Worm (Caenorhabditis elegans) whole organism, L1 larva: ENCODE results near the gene Y60A3A.21.

Experiments used
- F16B12.6 ChIP-seq: fragments of 150-350 bp; optimal IDR thresholded peaks from 2 replicates; lab custom pipeline; 2014; ENCODE audit warnings: missing biosample characterization, missing genetic modification characterization
- aly-2 ChIP-seq: fragments of 150-350 bp; optimal IDR thresholded peaks from 2 replicates; lab custom pipeline; 2014; ENCODE audit warnings: missing biosample characterization, missing genetic modification characterization
- blmp-1 ChIP-seq: fragments of 150-350 bp; optimal IDR thresholded peaks from 2 replicates; lab custom pipeline; 2014; ENCODE audit warnings: missing biosample characterization, missing genetic modification characterization
- ceh-63 ChIP-seq: fragments of 200-800 bp; sonication (Bioruptor generic); optimal IDR thresholded peaks from 2 replicates; lab custom pipeline; 2018; ENCODE audit warnings: mild to moderate bottlenecking, missing genetic modification characterization, missing compliant biosample characterization
- ceh-90 ChIP-seq: sonication (generic microtip); optimal IDR thresholded peaks from 2 replicates; lab custom pipeline; 2016; ENCODE audit warnings: missing genetic modification characterization, missing compliant biosample characterization
- efl-1 ChIP-seq, 4 experiments: fragments of 150-350 bp; optimal IDR thresholded peaks in 3 of 4; peaks in 1 of 4; 1 replicate in 1 of 4; 2 replicates in 3 of 4; lab custom pipeline; 2014; ENCODE audit warnings: missing biosample characterization in 2 of 4, missing genetic modification characterization in 2 of 4, missing genetic modification reagents in 2 of 4
- efl-3 ChIP-seq: fragments of 200-800 bp; sonication (Bioruptor generic); optimal IDR thresholded peaks from 2 replicates; lab custom pipeline; 2018; ENCODE audit warnings: mild to moderate bottlenecking, missing genetic modification characterization, missing compliant biosample characterization
- elt-2 ChIP-seq: sonication (generic microtip); optimal IDR thresholded peaks from 2 replicates; lab custom pipeline; 2016; ENCODE audit warnings: missing genetic modification characterization, mild to moderate bottlenecking, inconsistent platforms, missing compliant biosample characterization, missing genetic modification reagents
- elt-3 ChIP-seq, 6 experiments: fragments of 150-350 bp in 1 of 6; sonication (generic microtip); optimal IDR thresholded peaks; 2 replicates each; lab custom pipeline; 2017 to 2018; ENCODE audit warnings: missing biosample characterization in 6 of 6, missing genetic modification characterization in 6 of 6, inconsistent platforms in 1 of 6
- fkh-10 ChIP-seq: sonication (generic microtip); optimal IDR thresholded peaks from 2 replicates; lab custom pipeline; 2017; ENCODE audit warnings: missing biosample characterization, missing genetic modification reagents, missing genetic modification characterization
- grh-1 ChIP-seq: fragments of 200-800 bp; sonication (Bioruptor generic); IDR thresholded peaks from 2 replicates; pipeline ENCODE4 v1.3.6; 2022; ENCODE audit warnings: missing genetic modification reagents, missing genetic modification characterization, missing compliant biosample characterization
- hlh-17 ChIP-seq: fragments of 200-800 bp; sonication (Bioruptor generic); optimal IDR thresholded peaks from 2 replicates; lab custom pipeline; 2018; ENCODE audit warnings: missing genetic modification characterization, mild to moderate bottlenecking, missing compliant biosample characterization, moderate library complexity, borderline replicate concordance
- hlh-4 ChIP-seq: sonication (generic microtip); optimal IDR thresholded peaks from 2 replicates; lab custom pipeline; 2016; ENCODE audit warnings: mild to moderate bottlenecking, missing genetic modification characterization, missing compliant biosample characterization
- isw-1 ChIP-seq: fragments of 200-800 bp; sonication (Bioruptor generic); IDR thresholded peaks from 2 replicates; pipeline ENCODE4 v1.3.6; 2022; ENCODE audit warnings: missing genetic modification characterization, missing compliant biosample characterization
- lsy-2 ChIP-seq, 2 experiments: fragments of 150-350 bp; optimal IDR thresholded peaks; 2 replicates each; lab custom pipeline; 2014; ENCODE audit warnings: missing biosample characterization in 2 of 2, missing genetic modification characterization in 2 of 2
- mab-9 ChIP-seq: fragments of 200-800 bp; sonication (Bioruptor generic); IDR thresholded peaks from 2 replicates; pipeline ENCODE4 v1.3.6; 2022; ENCODE audit warnings: missing genetic modification reagents, missing genetic modification characterization, missing compliant biosample characterization
- mef-2 ChIP-seq: fragments of 150-350 bp; optimal IDR thresholded peaks from 2 replicates; lab custom pipeline; 2014; ENCODE audit warnings: missing biosample characterization, missing genetic modification characterization
- nhr-237 ChIP-seq: fragments of 150-350 bp; optimal IDR thresholded peaks from 2 replicates; lab custom pipeline; 2014; ENCODE audit warnings: missing biosample characterization, missing genetic modification characterization
- nhr-76 ChIP-seq: sonication (generic microtip); optimal IDR thresholded peaks from 2 replicates; lab custom pipeline; 2017; ENCODE audit warnings: missing biosample characterization, missing genetic modification characterization
- nhr-84 ChIP-seq: sonication (generic microtip); optimal IDR thresholded peaks from 2 replicates; lab custom pipeline; 2017; ENCODE audit warnings: missing biosample characterization, missing genetic modification characterization
- nhr-85 ChIP-seq: sonication (generic microtip); peaks from one replicate; lab custom pipeline; 2016; ENCODE audit warnings: missing genetic modification characterization, inconsistent platforms, missing compliant biosample characterization
- pag-3 ChIP-seq: sonication (generic microtip); optimal IDR thresholded peaks from 2 replicates; lab custom pipeline; 2017; ENCODE audit warnings: missing genetic modification characterization, mild to moderate bottlenecking, missing compliant biosample characterization, antibody characterized with exemption, borderline replicate concordance; ENCODE audit not compliant: insufficient read depth
- rnt-1 ChIP-seq: sonication (generic microtip); optimal IDR thresholded peaks from 2 replicates; lab custom pipeline; 2016; ENCODE audit warnings: mild to moderate bottlenecking, missing genetic modification characterization, moderate library complexity, missing compliant biosample characterization
- skn-1 ChIP-seq: fragments of 150-350 bp; optimal IDR thresholded peaks from 2 replicates; lab custom pipeline; 2014; ENCODE audit warnings: missing biosample characterization, missing genetic modification characterization
- snpc-4 ChIP-seq: fragments of 150-350 bp; optimal IDR thresholded peaks from 2 replicates; lab custom pipeline; 2014; ENCODE audit warnings: missing biosample characterization, missing genetic modification characterization
- snu-23 ChIP-seq: sonication (generic microtip); optimal IDR thresholded peaks from 2 replicates; lab custom pipeline; 2016; ENCODE audit warnings: missing genetic modification characterization, missing compliant biosample characterization
- swsn-7 ChIP-seq: sonication (generic microtip); optimal IDR thresholded peaks from 2 replicates; lab custom pipeline; 2016; ENCODE audit warnings: missing genetic modification characterization, missing compliant biosample characterization
- tlp-1 ChIP-seq: fragments of 150-350 bp; optimal IDR thresholded peaks from 2 replicates; lab custom pipeline; 2014; ENCODE audit warnings: missing biosample characterization, missing genetic modification characterization
- unc-98 ChIP-seq: fragments of 200-800 bp; sonication (Bioruptor generic); IDR thresholded peaks from 2 replicates; pipeline ENCODE4 v1.3.6; 2022; ENCODE audit warnings: missing genetic modification characterization, missing compliant biosample characterization
- vab-15 ChIP-seq: sonication (generic microtip); optimal IDR thresholded peaks from 2 replicates; lab custom pipeline; 2017; ENCODE audit warnings: missing genotype, mild to moderate bottlenecking, missing genetic modification characterization, missing compliant biosample characterization
- xbp-1 ChIP-seq: sonication (generic microtip); optimal IDR thresholded peaks from 2 replicates; lab custom pipeline; 2016; ENCODE audit warnings: missing genetic modification characterization, missing compliant biosample characterization
- zag-1 ChIP-seq: fragments of 150-350 bp; optimal IDR thresholded peaks from 2 replicates; lab custom pipeline; 2014; ENCODE audit warnings: missing biosample characterization, missing genetic modification characterization
- zip-4 ChIP-seq: fragments of 200-800 bp; sonication (Bioruptor generic); optimal IDR thresholded peaks from 2 replicates; lab custom pipeline; 2018; ENCODE audit warnings: mild to moderate bottlenecking, missing genetic modification characterization, moderate library complexity, missing compliant biosample characterization
- ztf-11 ChIP-seq, 2 experiments: sonication (generic microtip); optimal IDR thresholded peaks; 2 replicates each; lab custom pipeline; 2016 to 2017; ENCODE audit warnings: missing genetic modification characterization in 2 of 2, missing biosample characterization in 1 of 2, missing compliant biosample characterization in 1 of 2

The Y60A3A.21 gene

ce11 chrV:19981832-19982462 lies 29.8 kb upstream of the Y60A3A.21 start, which contains the start of gene Y60A3A.24:
Y60A3A.24 (minus strand) TSS chrV:19981882.
- TF ChIP-seq efl-1 (optimal IDR thresholded peaks at IDR 0.05; lab: Kevin White, UChicago) (no peak), efl-1 (GFP tag; optimal IDR thresholded peaks at IDR 0.05 in 1 of 2; lab: Kevin White, UChicago) (peak in 1 of 2 experiments; percentile 47), xbp-1 (no peak), skn-1 (tag; lab: Kevin White, UChicago) (no peak), vab-15 (tag; lab: Kevin White, UChicago) (no peak), fkh-10 (GFP tag; lab: Kevin White, UChicago) (no peak), elt-2 (peak; percentile 60), blmp-1 (tag; lab: Kevin White, UChicago) (no peak), nhr-85 (tag; lab: Kevin White, UChicago) (no peak), nhr-84 (tag; lab: Kevin White, UChicago) (no peak), tlp-1 (tag; lab: Kevin White, UChicago) (no peak), isw-1 (GFP tag; lab: Robert Waterston, UW) (no peak), pag-3 (no peak), rnt-1 (tag; lab: Kevin White, UChicago) (no peak), zag-1 (tag; lab: Kevin White, UChicago) (no peak)

ce11 chrV:19986213-19986612 lies 25.5 kb upstream of the Y60A3A.21 start, which contains the start of gene clec-260:
clec-260 (minus strand) TSS chrV:19986313.
- TF ChIP-seq hlh-4 (tag; lab: Kevin White, UChicago) (no peak), snu-23 (GFP tag; lab: Kevin White, UChicago) (no peak), unc-98 (GFP tag; lab: Robert Waterston, UW) (no peak), aly-2 (tag; lab: Kevin White, UChicago) (no peak), hlh-17 (GFP tag; lab: Kevin White, UChicago) (no peak), snpc-4 (tag; lab: Kevin White, UChicago) (no peak), lsy-2 (tag; optimal IDR thresholded peaks at IDR 0.05; lab: Kevin White, UChicago) (no peak), ceh-63 (no peak), mef-2 (tag; lab: Kevin White, UChicago) (no peak)
- TF ChIP-seq, all 84 proteins: peak for 0

ce11 chrV:19986788-19987187 lies 25.0 kb upstream of the Y60A3A.21 start:
- TF ChIP-seq nhr-76 (tag; lab: Kevin White, UChicago) (no peak), efl-1 (optimal IDR thresholded peaks at IDR 0.05; lab: Kevin White, UChicago) (no peak), efl-1 (GFP tag; optimal IDR thresholded peaks at IDR 0.05 in 1 of 2; lab: Kevin White, UChicago) (peak in 1 of 2 experiments; percentile 24)

- TF ChIP-seq zag-1 (tag; lab: Kevin White, UChicago) = no peak
- no peak for TF ChIP-seq elt-3 (tag; optimal IDR thresholded peaks at IDR 0.05; lab: Kevin White, UChicago)
- TF ChIP-seq vab-15 (tag; lab: Kevin White, UChicago) = no peak
- TF ChIP-seq grh-1 (GFP tag; lab: Robert Waterston, UW) = no peak
- no peak for TF ChIP-seq aly-2 (tag; lab: Kevin White, UChicago)
- TF ChIP-seq nhr-237 (tag; lab: Kevin White, UChicago) = no peak
- TF ChIP-seq swsn-7 (tag; lab: Kevin White, UChicago) = no peak
- no peak for TF ChIP-seq mab-9 (GFP tag; lab: Robert Waterston, UW)
- TF ChIP-seq F16B12.6 = no peak
- no peak for TF ChIP-seq ztf-11 (tag; optimal IDR thresholded peaks at IDR 0.05; lab: Kevin White, UChicago)
- no peak for TF ChIP-seq zip-4 (GFP tag; lab: Kevin White, UChicago)
Observed at ce11 chrV:19987684-19988083, 24.1 kb upstream of the Y60A3A.21 start, which contains the start of gene sri-67. sri-67 (plus strand) TSS chrV:19987984.

ce11 chrV:19994093-19994492 lies 17.7 kb upstream of the Y60A3A.21 start, which contains the start of gene Y60A3A.25:
Y60A3A.25 (minus strand) TSS chrV:19994193.
- TF ChIP-seq ceh-90 (tag; lab: Kevin White, UChicago) = no peak
- TF ChIP-seq nhr-237 (tag; lab: Kevin White, UChicago) = no peak
- no peak for TF ChIP-seq hlh-4 (tag; lab: Kevin White, UChicago)
- TF ChIP-seq efl-3 (GFP tag; lab: Kevin White, UChicago) = no peak
- no peak for TF ChIP-seq zag-1 (tag; lab: Kevin White, UChicago)
